Fruit fly (Drosophila melanogaster) whole organism, adult: ENCODE results near the gene CG32856.

ENCODE experiments used
- CG11617 ChIP-seq: fragments of 200-800 bp; sonication (Bioruptor generic); optimal IDR thresholded peaks from 2 replicates; lab custom pipeline; 2017; ENCODE audit warnings: mild to moderate bottlenecking, missing biosample characterization, missing genetic modification reagents, missing genetic modification characterization
- CG14711 ChIP-seq: fragments of 200-800 bp; sonication (Bioruptor generic); optimal IDR thresholded peaks from 2 replicates; lab custom pipeline; 2018; ENCODE audit warnings: missing biosample characterization, mild to moderate bottlenecking, missing genetic modification characterization, moderate library complexity
- CG1620 ChIP-seq: fragments of 200-800 bp; sonication (Bioruptor generic); optimal IDR thresholded peaks from 2 replicates; lab custom pipeline; 2016; ENCODE audit warnings: missing biosample characterization, missing genetic modification characterization
- CG5204 ChIP-seq: fragments of 200-800 bp; sonication (Bioruptor generic); optimal IDR thresholded peaks from 2 replicates; lab custom pipeline; 2016; ENCODE audit warnings: missing biosample characterization, missing genetic modification characterization
- CG7101 ChIP-seq: fragments of 200-800 bp; sonication (Bioruptor generic); optimal IDR thresholded peaks from 2 replicates; lab custom pipeline; 2018; ENCODE audit warnings: missing biosample characterization, mild to moderate bottlenecking, missing genetic modification characterization, moderate library complexity
- Clk ChIP-seq: fragments of 200-800 bp; sonication (Bioruptor generic); optimal IDR thresholded peaks from 2 replicates; lab custom pipeline; 2017; ENCODE audit warnings: missing biosample characterization, missing genetic modification characterization
- Mnt ChIP-seq: fragments of 200-800 bp; sonication (Bioruptor generic); optimal IDR thresholded peaks from 2 replicates; lab custom pipeline; 2016; ENCODE audit warnings: missing biosample characterization, mild to moderate bottlenecking, missing genetic modification characterization
- kay ChIP-seq: fragments of 200-800 bp; sonication (Bioruptor generic); peaks from one replicate; lab custom pipeline; 2016; ENCODE audit warnings: missing biosample characterization, missing genetic modification characterization, borderline replicate concordance
- ovo ChIP-seq: fragments of 200-800 bp; sonication (Bioruptor generic); optimal IDR thresholded peaks from 2 replicates; lab custom pipeline; 2016; ENCODE audit warnings: missing biosample characterization, missing genetic modification characterization
- pad ChIP-seq: fragments of 200-800 bp; sonication (Bioruptor generic); optimal IDR thresholded peaks from 3 replicates; lab custom pipeline; 2017; ENCODE audit warnings: missing biosample characterization, missing genetic modification characterization, mild to moderate bottlenecking, moderate library complexity, missing genetic modification reagents
- tj ChIP-seq: fragments of 200-800 bp; sonication (Bioruptor generic); optimal IDR thresholded peaks from 3 replicates; lab custom pipeline; 2017; ENCODE audit warnings: missing biosample characterization, mild to moderate bottlenecking, missing genetic modification characterization, moderate library complexity

DNA sequence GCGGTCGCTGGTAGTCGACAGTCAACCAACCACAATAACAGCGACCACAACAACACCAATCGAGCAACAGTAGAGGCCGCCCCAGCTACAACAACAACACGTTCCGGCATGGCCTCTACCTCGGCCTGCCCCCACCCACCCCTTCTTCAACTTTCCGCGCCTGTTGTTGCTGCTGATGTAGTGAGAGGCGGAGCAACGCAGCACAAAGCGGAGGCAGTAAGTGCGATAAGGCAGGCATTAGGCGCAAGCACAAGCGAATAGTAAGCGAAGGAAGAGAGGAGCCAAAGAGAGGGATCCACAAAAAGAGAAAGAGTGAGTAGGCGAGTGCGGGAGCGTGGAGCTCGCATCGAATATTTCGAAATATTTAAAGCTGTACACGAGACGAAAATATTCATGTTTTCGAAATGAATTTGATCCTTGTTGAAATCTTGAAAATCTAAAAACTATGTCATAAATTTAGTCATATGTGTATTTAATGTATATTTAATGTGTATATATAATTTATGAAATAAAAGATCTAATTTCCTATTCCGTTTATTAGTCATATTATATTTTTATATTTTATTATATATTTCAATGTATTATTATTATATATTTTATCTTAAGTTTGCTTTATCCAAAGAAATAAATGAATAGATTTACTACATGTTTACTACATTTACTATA lies 28.1 kb upstream of the CG32856 start:
- TF ChIP-seq CG14711 = no peak
- peak; percentile 82 for TF ChIP-seq kay (GFP tag; lab: Kevin White, UChicago)
- peak; percentile 16 for TF ChIP-seq pad (GFP tag; lab: Kevin White, UChicago)
- peak; percentile 53 for TF ChIP-seq Mnt (GFP tag; lab: Kevin White, UChicago)
- TF ChIP-seq CG7101 (tag; lab: Kevin White, UChicago) = peak; percentile 37
- no peak for TF ChIP-seq CG1620 (GFP tag; lab: Kevin White, UChicago)
- no peak for TF ChIP-seq CG11617 (GFP tag; lab: Kevin White, UChicago)
- TF ChIP-seq tj (GFP tag; lab: Kevin White, UChicago) = peak; percentile 46
- TF ChIP-seq CG5204 (GFP tag; lab: Kevin White, UChicago) = no peak
- no peak for TF ChIP-seq ovo (GFP tag; lab: Kevin White, UChicago)
- TF ChIP-seq Clk (GFP tag; lab: Kevin White, UChicago) = peak; percentile 62
